Worm (Caenorhabditis elegans): ENCODE data around the gene F09C8.2.

The F09C8.2 gene

ce11 chrX:16155216-16155991 lies 8.6 kb upstream of the F09C8.2 start (continued):
- TF ChIP-seq zip-2 (tag; optimal IDR thresholded peaks at IDR 0.05) (no peak), duxl-1 (tag; optimal IDR thresholded peaks at IDR 0.05; ENCODE audit: poor library complexity) (no peak), Y5F2A.4 (GFP tag; optimal IDR thresholded peaks at IDR 0.05) (no peak)

DNA sequence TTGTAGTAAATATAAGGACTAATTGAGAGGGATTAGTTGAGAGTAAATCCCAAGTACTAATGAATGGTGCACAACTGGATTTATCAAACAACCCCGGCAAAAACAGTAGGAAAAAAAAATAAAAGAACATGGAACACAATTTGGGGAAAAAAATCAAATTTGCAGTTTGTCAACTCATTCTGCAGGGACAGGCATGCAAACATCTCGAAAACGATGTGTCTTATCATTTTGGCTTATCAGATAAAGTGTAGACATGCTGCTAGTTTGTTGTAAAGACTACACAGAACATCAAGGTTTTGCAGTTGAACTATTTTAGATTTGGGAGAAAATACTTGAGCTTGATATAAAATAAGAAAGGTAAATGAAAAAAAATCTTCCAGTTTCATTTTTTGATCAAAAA lies 6.9 kb upstream of the F09C8.2 start:
- peak; percentile 39 for TF ChIP-seq nhr-28 (tag; optimal IDR thresholded peaks at IDR 0.05)
- peak; percentile 59 for TF ChIP-seq aha-1 (tag)
- no peak for TF ChIP-seq mxl-2 (GFP tag; conservative IDR thresholded peaks at IDR 0.05)
- TF ChIP-seq pqm-1 (tag; optimal IDR thresholded peaks at IDR 0.05): peak; percentile 50
- TF ChIP-seq ceh-20 (GFP tag; IDR thresholded peaks at IDR 0.05): no peak

- TF ChIP-seq hif-1 (tag; optimal IDR thresholded peaks at IDR 0.05) (peak in 1 of 2 experiments; percentile 93), hlh-11 (tag; optimal IDR thresholded peaks at IDR 0.05) (peak; percentile 8), vab-7 (GFP tag; IDR thresholded peaks at IDR 0.05) (no peak), php-3 (GFP tag; IDR thresholded peaks at IDR 0.05) (no peak), hlh-30 (tag; optimal IDR thresholded peaks at IDR 0.05; ENCODE audit: insufficient read depth) (peak; percentile 9), dmd-6 (GFP tag; IDR thresholded peaks at IDR 0.05) (no peak), ama-1 (optimal IDR thresholded peaks at IDR 0.05) (no peak), ztf-11 (tag; optimal IDR thresholded peaks at IDR 0.05) (no peak), zip-2 (tag; optimal IDR thresholded peaks at IDR 0.05) (no peak), egl-43 (GFP tag; IDR thresholded peaks at IDR 0.05) (no peak), daf-16 (GFP tag; optimal IDR thresholded peaks at IDR 0.05) (peak in 1 of 2 experiments; percentile 61), daf-16 (tag; optimal IDR thresholded peaks at IDR 0.05) (peak; percentile 33), ZK337.2 (GFP tag; IDR thresholded peaks at IDR 0.05) (no peak)
Observed at ce11 chrX:16151302-16151701, 4.5 kb upstream of the F09C8.2 start.

DNA sequence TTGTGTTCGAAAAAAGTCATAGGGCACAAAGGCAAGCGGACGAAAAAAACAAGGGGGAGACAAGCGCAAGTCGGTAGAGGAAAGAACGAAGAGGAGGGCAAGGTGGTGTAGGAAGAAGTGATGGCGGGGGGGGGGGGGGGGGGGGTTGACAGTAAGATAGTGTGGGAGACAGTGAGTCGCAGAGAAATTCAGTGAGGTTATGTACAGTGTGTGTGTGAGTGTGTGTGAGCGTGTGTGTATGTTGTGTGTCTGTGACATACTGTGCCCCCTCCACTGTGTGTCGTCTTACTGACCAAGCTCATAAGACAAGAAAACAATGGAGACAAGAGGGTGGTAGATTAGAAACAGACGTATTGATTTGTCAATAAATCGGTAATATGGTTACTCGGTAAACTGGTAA lies 3.3 kb upstream of the F09C8.2 start:
- 0 out of 2 replicates have a peak, but pooled peaks have one; percentile 29 for TF ChIP-seq ctbp-1 (GFP tag; IDR thresholded peaks at IDR 0.05)
- TF ChIP-seq spr-3 (GFP tag; optimal IDR thresholded peaks at IDR 0.05): peak; percentile 27
- TF ChIP-seq dmd-6 (GFP tag; IDR thresholded peaks at IDR 0.05): peak; percentile 53
- TF ChIP-seq F26F4.8 (GFP tag; conservative IDR thresholded peaks at IDR 0.05): no peak
- no peak for TF ChIP-seq lin-1 (GFP tag; IDR thresholded peaks at IDR 0.05)
- no peak for TF ChIP-seq lin-15B (tag; optimal IDR thresholded peaks at IDR 0.05)
- no peak for TF ChIP-seq sdz-12 (GFP tag; optimal IDR thresholded peaks at IDR 0.05)
- peak; percentile 45 for TF ChIP-seq pqm-1 (tag; optimal IDR thresholded peaks at IDR 0.05)
- peak in 1 of 2 experiments; percentile 34 for TF ChIP-seq lsy-2 (tag; optimal IDR thresholded peaks at IDR 0.05)
- TF ChIP-seq dve-1 (tag; optimal IDR thresholded peaks at IDR 0.05; ENCODE audit: insufficient read depth): peak; percentile 54
- TF ChIP-seq spr-1 (tag; optimal IDR thresholded peaks at IDR 0.05): no peak
- no peak for TF ChIP-seq jun-1 (tag; optimal IDR thresholded peaks at IDR 0.05)
- TF ChIP-seq arid-1 (GFP tag; conservative IDR thresholded peaks at IDR 0.05): 0 out of 2 replicates have a peak, but pooled peaks have one; percentile 40
- no peak for TF ChIP-seq egl-27 (tag; optimal IDR thresholded peaks at IDR 0.05)
- TF ChIP-seq cey-2 (tag; optimal IDR thresholded peaks at IDR 0.05; ENCODE audit: borderline replicate concordance, insufficient read depth): no peak
- TF ChIP-seq nhr-42 (GFP tag; IDR thresholded peaks at IDR 0.05): 0 out of 2 replicates have a peak, but pooled peaks have one; percentile 40
- peak in 1 of 2 experiments; percentile 82 for TF ChIP-seq unc-62 (GFP tag; optimal IDR thresholded peaks at IDR 0.05 in 1 of 2)
- TF ChIP-seq unc-62 (tag; optimal IDR thresholded peaks at IDR 0.05): no peak
- TF ChIP-seq ama-1 (optimal IDR thresholded peaks at IDR 0.05): no peak
- TF ChIP-seq hif-1 (tag; optimal IDR thresholded peaks at IDR 0.05): peak in 1 of 2 experiments; percentile 80
- peak; percentile 78 for TF ChIP-seq pha-4 (GFP tag; IDR thresholded peaks at IDR 0.05)
- peak; percentile 76 for TF ChIP-seq pha-4 (tag; optimal IDR thresholded peaks at IDR 0.05)
- peak; percentile 51 for TF ChIP-seq mep-1 (tag; optimal IDR thresholded peaks at IDR 0.05)
- TF ChIP-seq daf-16 (GFP tag; optimal IDR thresholded peaks at IDR 0.05): no peak
- peak; percentile 66 for TF ChIP-seq daf-16 (tag; optimal IDR thresholded peaks at IDR 0.05)
- peak; percentile 89 for TF ChIP-seq nhr-28 (tag; optimal IDR thresholded peaks at IDR 0.05)
- TF ChIP-seq mxl-3 (GFP tag; optimal IDR thresholded peaks at IDR 0.05): peak; percentile 75
- TF ChIP-seq mes-2 (tag; optimal IDR thresholded peaks at IDR 0.05; ENCODE audit: poor library complexity, severe bottlenecking): peak; percentile 33
- TF ChIP-seq hmg-1.1 (GFP tag; IDR thresholded peaks at IDR 0.05): peak; percentile 52; the same call in 1 of the 2 replicates
- peak; percentile 67 for TF ChIP-seq set-16 (GFP tag; IDR thresholded peaks at IDR 0.05)
